Fruit fly (Drosophila melanogaster) whole organism, embryonic: ENCODE results near the gene CG5381.

Experiments used
- Adf1 ChIP-seq: fragments of 200-800 bp; sonication (Bioruptor generic); IDR thresholded peaks from 2 replicates; pipeline ENCODE4 v1.3.6; 2022; ENCODE audit warnings: missing biosample characterization, missing genetic modification characterization
- Bdp1 ChIP-seq: fragments of 200-800 bp; sonication (Bioruptor generic); optimal IDR thresholded peaks from 3 replicates; lab custom pipeline; 2016; ENCODE audit warnings: missing biosample characterization, missing genetic modification characterization
- C15 ChIP-seq: fragments of 200-800 bp; sonication (Bioruptor generic); IDR thresholded peaks from 3 replicates; pipeline ENCODE4 v1.3.6; 2022; ENCODE audit warnings: missing biosample characterization, missing genetic modification characterization
- CG10654 ChIP-seq: fragments of 200-800 bp; sonication (Bioruptor generic); optimal IDR thresholded peaks from 2 replicates; lab custom pipeline; 2016; ENCODE audit warnings: missing biosample characterization, missing genetic modification characterization
- CG11093 ChIP-seq: fragments of 200-800 bp; sonication (Bioruptor generic); IDR thresholded peaks from 3 replicates; pipeline ENCODE4 v1.3.6; 2022; ENCODE audit warnings: missing biosample characterization, missing genetic modification characterization
- CG11560 ChIP-seq: fragments of 200-800 bp; sonication (Bioruptor generic); IDR thresholded peaks from 3 replicates; pipeline ENCODE4 v1.3.6; 2022; ENCODE audit warnings: missing biosample characterization, missing genetic modification characterization
- CG1233 ChIP-seq: fragments of 200-800 bp; sonication (Bioruptor generic); optimal IDR thresholded peaks from 4 replicates; lab custom pipeline; 2018; ENCODE audit warnings: missing biosample characterization, mild to moderate bottlenecking, missing genetic modification characterization
- CG12769 ChIP-seq: fragments of 200-800 bp; sonication (Bioruptor generic); optimal IDR thresholded peaks from 2 replicates; lab custom pipeline; 2019; ENCODE audit warnings: missing biosample characterization, mild to moderate bottlenecking, missing genetic modification characterization, moderate library complexity
- CG14710 ChIP-seq: fragments of 200-800 bp; sonication (Bioruptor generic); optimal IDR thresholded peaks from 3 replicates; lab custom pipeline; 2019; ENCODE audit warnings: missing biosample characterization, mild to moderate bottlenecking, missing genetic modification characterization, moderate library complexity
- CG15514 ChIP-seq: fragments of 200-800 bp; sonication (Bioruptor generic); optimal IDR thresholded peaks from 3 replicates; lab custom pipeline; 2017; ENCODE audit warnings: missing biosample characterization, missing genetic modification characterization, mild to moderate bottlenecking, moderate library complexity, missing genetic modification reagents
- CG2712 ChIP-seq: fragments of 200-800 bp; optimal IDR thresholded peaks from 3 replicates; lab custom pipeline; 2019; ENCODE audit warnings: missing biosample characterization, mild to moderate bottlenecking, missing genetic modification characterization, moderate library complexity
- CG31441 ChIP-seq: fragments of 200-800 bp; sonication (Bioruptor generic); IDR thresholded peaks from 2 replicates; pipeline ENCODE4 v1.3.6; 2022; ENCODE audit warnings: missing biosample characterization, missing genetic modification characterization
- CG33213 ChIP-seq: fragments of 200-800 bp; sonication (Bioruptor generic); optimal IDR thresholded peaks from 3 replicates; lab custom pipeline; 2016; ENCODE audit warnings: missing biosample characterization, missing genetic modification characterization
- CG3726 ChIP-seq: fragments of 200-800 bp; sonication (Bioruptor generic); IDR thresholded peaks from 3 replicates; pipeline ENCODE4, ENCODE4 v1.3.6; 2022; ENCODE audit warnings: missing biosample characterization, missing genetic modification characterization
- CG43689 ChIP-seq: fragments of 200-800 bp; sonication (Bioruptor generic); IDR thresholded peaks from 2 replicates; pipeline ENCODE4 v1.3.6; 2022; ENCODE audit warnings: missing biosample characterization, missing genetic modification characterization
- CG4404 ChIP-seq: fragments of 200-800 bp; sonication (Bioruptor generic); IDR thresholded peaks from 2 replicates; pipeline ENCODE4 v1.3.6; 2022; ENCODE audit warnings: missing biosample characterization, missing genetic modification characterization
- CG6765 ChIP-seq: fragments of 200-800 bp; sonication (Bioruptor generic); optimal IDR thresholded peaks from 3 replicates; lab custom pipeline; 2017; ENCODE audit warnings: missing biosample characterization, mild to moderate bottlenecking, missing genetic modification characterization
- CG7745 ChIP-seq: fragments of 200-800 bp; sonication (Bioruptor generic); optimal IDR thresholded peaks from 2 replicates; lab custom pipeline; 2018; ENCODE audit warnings: missing biosample characterization, mild to moderate bottlenecking, missing genetic modification characterization, moderate library complexity
- CG9437 ChIP-seq: fragments of 200-800 bp; sonication (Bioruptor generic); optimal IDR thresholded peaks from 2 replicates; lab custom pipeline; 2018; ENCODE audit warnings: missing biosample characterization, mild to moderate bottlenecking, missing genetic modification characterization
- CG9727 ChIP-seq: fragments of 200-800 bp; sonication (Bioruptor generic); optimal IDR thresholded peaks from 3 replicates; lab custom pipeline; 2017; ENCODE audit warnings: missing biosample characterization, mild to moderate bottlenecking, missing genetic modification characterization
- CHES-1-like ChIP-seq: fragments of 200-800 bp; sonication (Bioruptor generic); optimal IDR thresholded peaks from 2 replicates; lab custom pipeline; 2016; ENCODE audit warnings: missing biosample characterization, missing genetic modification characterization
- Chrac-16 ChIP-seq: fragments of 200-800 bp; sonication (Bioruptor generic); optimal IDR thresholded peaks from 3 replicates; lab custom pipeline; 2016; ENCODE audit warnings: missing biosample characterization, missing genetic modification characterization
- CoRest ChIP-seq: fragments of 200-800 bp; sonication (Bioruptor generic); optimal IDR thresholded peaks from 3 replicates; lab custom pipeline; 2018; ENCODE audit warnings: missing biosample characterization, mild to moderate bottlenecking, missing genetic modification characterization, moderate library complexity
- Deaf1 ChIP-seq: fragments of 200-800 bp; optimal IDR thresholded peaks from 3 replicates; lab custom pipeline; 2019; ENCODE audit warnings: missing biosample characterization, mild to moderate bottlenecking, missing genetic modification characterization, moderate library complexity
- Elba2 ChIP-seq: fragments of 200-800 bp; sonication (Bioruptor generic); optimal IDR thresholded peaks from 3 replicates; lab custom pipeline; 2016; ENCODE audit warnings: missing biosample characterization, missing genetic modification characterization
- HLH4C ChIP-seq: fragments of 200-800 bp; sonication (Bioruptor generic); IDR thresholded peaks from 3 replicates; pipeline ENCODE4 v1.3.6; 2022; ENCODE audit warnings: missing biosample characterization, missing genetic modification characterization; ENCODE audit not compliant: partially characterized antibody
- Hmx ChIP-seq: fragments of 200-800 bp; sonication (Bioruptor generic); optimal IDR thresholded peaks from 2 replicates; lab custom pipeline; 2016; ENCODE audit warnings: missing biosample characterization, missing genetic modification characterization
- Jarid2 ChIP-seq: fragments of 200-800 bp; sonication (Bioruptor generic); optimal IDR thresholded peaks from 3 replicates; lab custom pipeline; 2017; ENCODE audit warnings: mild to moderate bottlenecking, missing biosample characterization, missing genetic modification reagents, missing genetic modification characterization
- Meics ChIP-seq: fragments of 200-800 bp; sonication (Bioruptor generic); optimal IDR thresholded peaks from 2 replicates; lab custom pipeline; 2017; ENCODE audit warnings: missing biosample characterization, mild to moderate bottlenecking, missing genetic modification characterization
- NfI ChIP-seq: fragments of 200-800 bp; sonication (Bioruptor generic); optimal IDR thresholded peaks from 3 replicates; lab custom pipeline; 2018; ENCODE audit warnings: missing biosample characterization, mild to moderate bottlenecking, missing genetic modification characterization, moderate library complexity
- Optix ChIP-seq: fragments of 200-800 bp; sonication (Bioruptor generic); IDR thresholded peaks from 3 replicates; pipeline ENCODE4 v1.3.6; 2022; ENCODE audit warnings: missing biosample characterization, missing genetic modification characterization
- Poxn ChIP-seq: fragments of 200-800 bp; sonication (Bioruptor generic); IDR thresholded peaks from 2 replicates; pipeline ENCODE4 v1.3.6; 2022; ENCODE audit warnings: missing biosample characterization, missing genetic modification characterization
- ac ChIP-seq: fragments of 200-800 bp; sonication (Bioruptor generic); optimal IDR thresholded peaks from 3 replicates; lab custom pipeline; 2017; ENCODE audit warnings: missing biosample characterization, mild to moderate bottlenecking, missing genetic modification characterization
- aop ChIP-seq: fragments of 200-800 bp; sonication (Bioruptor generic); IDR thresholded peaks from 2 replicates; pipeline ENCODE4 v1.3.6; 2022; ENCODE audit warnings: missing biosample characterization, missing genetic modification characterization
- ap ChIP-seq: fragments of 200-800 bp; sonication (Bioruptor generic); IDR thresholded peaks from 2 replicates; pipeline ENCODE4 v1.3.6; 2022; ENCODE audit warnings: missing biosample characterization, missing genetic modification characterization
- ato ChIP-seq: fragments of 200-800 bp; sonication (Bioruptor generic); IDR thresholded peaks from 2 replicates; pipeline ENCODE4 v1.3.6; 2022; ENCODE audit warnings: missing biosample characterization, missing genetic modification characterization; ENCODE audit not compliant: partially characterized antibody
- crp ChIP-seq, 2 experiments: fragments of 200-800 bp; sonication (Bioruptor generic); optimal IDR thresholded peaks; 2 replicates in 1 of 2; 3 replicates in 1 of 2; lab custom pipeline; 2017; ENCODE audit warnings: missing biosample characterization in 2 of 2, missing genetic modification characterization in 2 of 2, mild to moderate bottlenecking in 1 of 2, moderate library complexity in 1 of 2
- eyg ChIP-seq: fragments of 200-800 bp; sonication (Bioruptor generic); optimal IDR thresholded peaks from 3 replicates; lab custom pipeline; 2016; ENCODE audit warnings: missing biosample characterization, missing genetic modification characterization
- fd102C ChIP-seq: fragments of 200-800 bp; sonication (Bioruptor generic); optimal IDR thresholded peaks from 2 replicates; lab custom pipeline; 2018; ENCODE audit warnings: missing biosample characterization, mild to moderate bottlenecking, missing genetic modification characterization, moderate library complexity
- fd96Cb ChIP-seq: fragments of 200-800 bp; sonication (Bioruptor generic); optimal IDR thresholded peaks from 2 replicates; lab custom pipeline; 2018; ENCODE audit warnings: missing biosample characterization, mild to moderate bottlenecking, missing genetic modification characterization, moderate library complexity
- gcm ChIP-seq: fragments of 200-800 bp; sonication (Bioruptor generic); optimal IDR thresholded peaks from 2 replicates; lab custom pipeline; 2019; ENCODE audit warnings: missing biosample characterization, mild to moderate bottlenecking, missing genetic modification characterization, moderate library complexity
- jing ChIP-seq: fragments of 200-800 bp; sonication (Bioruptor generic); optimal IDR thresholded peaks from 2 replicates; lab custom pipeline; 2018; ENCODE audit warnings: missing biosample characterization, mild to moderate bottlenecking, missing genetic modification characterization
- ken ChIP-seq: fragments of 200-800 bp; sonication (Bioruptor generic); IDR thresholded peaks from 3 replicates; pipeline ENCODE4 v1.3.6; 2022; ENCODE audit warnings: missing biosample characterization, missing genetic modification characterization
- maf-S ChIP-seq: fragments of 200-800 bp; sonication (Bioruptor generic); optimal IDR thresholded peaks from 2 replicates; lab custom pipeline; 2016; ENCODE audit warnings: missing biosample characterization, missing genetic modification characterization
- org-1 ChIP-seq: fragments of 200-800 bp; sonication (Bioruptor generic); optimal IDR thresholded peaks from 2 replicates; lab custom pipeline; 2017; ENCODE audit warnings: missing biosample characterization, missing genetic modification characterization
- run ChIP-seq: fragments of 200-800 bp; sonication (Bioruptor generic); optimal IDR thresholded peaks from 3 replicates; lab custom pipeline; 2018; ENCODE audit warnings: missing biosample characterization, mild to moderate bottlenecking, missing genetic modification characterization
- salm ChIP-seq: fragments of 200-800 bp; sonication (Bioruptor generic); optimal IDR thresholded peaks from 2 replicates; lab custom pipeline; 2018; ENCODE audit warnings: missing biosample characterization, mild to moderate bottlenecking, missing genetic modification characterization
- sqz ChIP-seq: fragments of 200-800 bp; sonication (Bioruptor generic); optimal IDR thresholded peaks from 3 replicates; lab custom pipeline; 2018; ENCODE audit warnings: missing biosample characterization, mild to moderate bottlenecking, missing genetic modification characterization
- zf30C ChIP-seq: fragments of 200-800 bp; sonication (Bioruptor generic); optimal IDR thresholded peaks from 3 replicates; lab custom pipeline; 2018; ENCODE audit warnings: missing biosample characterization, mild to moderate bottlenecking, missing genetic modification characterization

Gene CG5381

dm6 chr2L:10306518-10307260 lies 16.2 kb downstream of the CG5381 start, which contains the start of the genes CG5390 and CG4968 (continued):
- no peak for TF ChIP-seq ac (GFP tag; lab: Kevin White, UChicago)
- TF ChIP-seq Adf1 (GFP tag; lab: Robert Waterston, UW), result peak; percentile 48
- TF ChIP-seq gcm (GFP tag; lab: Kevin White, UChicago), result peak; percentile 64
- no peak for TF ChIP-seq Optix
- TF ChIP-seq CG43689 (GFP tag; lab: Robert Waterston, UW), result 0 out of 2 replicates have a peak, but pooled peaks have one; percentile 44
- 0 out of 3 replicates have a peak, but pooled peaks have one; percentile 54 for TF ChIP-seq ken (GFP tag; lab: Robert Waterston, UW)
- TF ChIP-seq Elba2 (GFP tag; lab: Kevin White, UChicago), result no peak
- TF ChIP-seq jing (GFP tag; lab: Kevin White, UChicago), result no peak
- peak; percentile 74 for TF ChIP-seq zf30C
- TF ChIP-seq Meics, result peak; percentile 78
- peak; percentile 79 for TF ChIP-seq CoRest (tag; lab: Kevin White, UChicago)
- no peak for TF ChIP-seq eyg
- TF ChIP-seq fd96Cb (tag; lab: Kevin White, UChicago), result peak; percentile 50
- TF ChIP-seq CG14710 (tag; lab: Kevin White, UChicago), result peak; percentile 70
- TF ChIP-seq ato, result peak; percentile 27; the same call in 1 of the 2 replicates
- TF ChIP-seq CG15514 (GFP tag; lab: Kevin White, UChicago), result peak; percentile 97
- TF ChIP-seq maf-S (GFP tag; lab: Kevin White, UChicago), result no peak
- no peak for TF ChIP-seq C15 (GFP tag; lab: Robert Waterston, UW)
- TF ChIP-seq CG7745 (tag; lab: Kevin White, UChicago), result no peak
- TF ChIP-seq CG33213 (GFP tag; lab: Kevin White, UChicago), result peak; percentile 22
- peak in 1 of 2 experiments; percentile 31 for TF ChIP-seq crp (GFP tag; optimal IDR thresholded peaks at IDR 0.05; lab: Kevin White, UChicago)
- TF ChIP-seq CG31441 (GFP tag; lab: Robert Waterston, UW), result peak; percentile 80; the same call in 1 of the 2 replicates
- no peak for TF ChIP-seq Poxn (GFP tag; lab: Robert Waterston, UW)
- TF ChIP-seq CG9727 (GFP tag; lab: Kevin White, UChicago), result peak; percentile 52
- peak; percentile 48; the same call in 1 of the 3 replicates for TF ChIP-seq HLH4C (GFP tag; lab: Robert Waterston, UW)
- TF ChIP-seq CG10654, result peak; percentile 58
- TF ChIP-seq salm, result peak; percentile 58
- peak; percentile 46 for TF ChIP-seq CG1233 (GFP tag; lab: Kevin White, UChicago)
- TF ChIP-seq Hmx (GFP tag; lab: Kevin White, UChicago), result no peak
- no peak for TF ChIP-seq Bdp1 (GFP tag; lab: Kevin White, UChicago)
- peak; percentile 98 for TF ChIP-seq CG9437 (GFP tag; lab: Kevin White, UChicago)
- peak; percentile 43 for TF ChIP-seq sqz (GFP tag; lab: Kevin White, UChicago)
- no peak for TF ChIP-seq run (tag; lab: Kevin White, UChicago)
- TF ChIP-seq org-1 (GFP tag; lab: Kevin White, UChicago), result no peak
- TF ChIP-seq NfI (GFP tag; lab: Kevin White, UChicago), result peak; percentile 72
- TF ChIP-seq CG2712, result peak; percentile 78
- TF ChIP-seq Jarid2, result no peak
- TF ChIP-seq Chrac-16 (GFP tag; lab: Kevin White, UChicago), result peak; percentile 8
- no peak for TF ChIP-seq CG11093 (GFP tag; lab: Robert Waterston, UW)
- TF ChIP-seq aop (GFP tag; lab: Robert Waterston, UW), result no peak
- TF ChIP-seq Deaf1 (tag; lab: Kevin White, UChicago), result no peak
- peak; percentile 62 for TF ChIP-seq CG6765
- no peak for TF ChIP-seq CG3726 (GFP tag; lab: Robert Waterston, UW)
- no peak for TF ChIP-seq CHES-1-like (GFP tag; lab: Kevin White, UChicago)
- no peak for TF ChIP-seq CG12769 (tag; lab: Kevin White, UChicago)
- no peak for TF ChIP-seq ap
- no peak for TF ChIP-seq CG11560
- TF ChIP-seq CG4404 (GFP tag; lab: Robert Waterston, UW), result no peak
- TF ChIP-seq fd102C (GFP tag; lab: Kevin White, UChicago), result no peak
